Fruit fly (Drosophila melanogaster) whole organism, embryonic: Measurements from ENCODE around the gene CG3339.

Experiments
- Adf1 ChIP-seq: fragments of 200-800 bp; sonication (Bioruptor generic); IDR thresholded peaks from 2 replicates; pipeline ENCODE4 v1.3.6; 2022; ENCODE audit warnings: missing biosample characterization, missing genetic modification characterization
- Blimp-1 ChIP-seq: fragments of 200-800 bp; sonication (Bioruptor generic); optimal IDR thresholded peaks from 3 replicates; lab custom pipeline; 2018; ENCODE audit warnings: missing biosample characterization, missing genetic modification characterization, mild to moderate bottlenecking, moderate library complexity, missing genetic modification reagents
- BtbVII ChIP-seq: fragments of 200-800 bp; sonication (Bioruptor generic); optimal IDR thresholded peaks from 3 replicates; lab custom pipeline; 2017; ENCODE audit warnings: missing biosample characterization, mild to moderate bottlenecking, missing genetic modification characterization
- CG1024 ChIP-seq: fragments of 200-800 bp; sonication (Bioruptor generic); IDR thresholded peaks from 2 replicates; pipeline ENCODE4 v1.3.6; 2022; ENCODE audit warnings: missing biosample characterization, missing genetic modification characterization
- CG10462 ChIP-seq: fragments of 200-800 bp; sonication (Bioruptor generic); optimal IDR thresholded peaks from 2 replicates; lab custom pipeline; 2016; ENCODE audit warnings: missing biosample characterization, missing genetic modification characterization
- CG12071 ChIP-seq: fragments of 200-800 bp; sonication (Bioruptor generic); optimal IDR thresholded peaks from 3 replicates; lab custom pipeline; 2018; ENCODE audit warnings: missing biosample characterization, mild to moderate bottlenecking, missing genetic modification characterization
- CG12769 ChIP-seq: fragments of 200-800 bp; sonication (Bioruptor generic); optimal IDR thresholded peaks from 2 replicates; lab custom pipeline; 2019; ENCODE audit warnings: missing biosample characterization, mild to moderate bottlenecking, missing genetic modification characterization, moderate library complexity
- CG14710 ChIP-seq: fragments of 200-800 bp; sonication (Bioruptor generic); optimal IDR thresholded peaks from 3 replicates; lab custom pipeline; 2019; ENCODE audit warnings: missing biosample characterization, mild to moderate bottlenecking, missing genetic modification characterization, moderate library complexity
- CG14965 ChIP-seq: fragments of 200-800 bp; sonication (Bioruptor generic); optimal IDR thresholded peaks from 2 replicates; lab custom pipeline; 2016; ENCODE audit warnings: missing biosample characterization, missing genetic modification characterization, borderline replicate concordance
- CG16813 ChIP-seq: fragments of 200-800 bp; sonication (Bioruptor generic); IDR thresholded peaks from 3 replicates; pipeline ENCODE4 v1.3.6; 2022; ENCODE audit warnings: missing biosample characterization, missing genetic modification characterization; ENCODE audit not compliant: partially characterized antibody
- CG2129 ChIP-seq: fragments of 200-800 bp; sonication (Bioruptor generic); IDR thresholded peaks from 2 replicates; pipeline ENCODE4 v1.3.6; 2022; ENCODE audit warnings: missing biosample characterization, missing genetic modification characterization; ENCODE audit not compliant: partially characterized antibody
- CG31441 ChIP-seq: fragments of 200-800 bp; sonication (Bioruptor generic); IDR thresholded peaks from 2 replicates; pipeline ENCODE4 v1.3.6; 2022; ENCODE audit warnings: missing biosample characterization, missing genetic modification characterization
- CG3407 ChIP-seq: fragments of 200-800 bp; sonication (Bioruptor generic); optimal IDR thresholded peaks from 2 replicates; lab custom pipeline; 2018; ENCODE audit warnings: missing biosample characterization, mild to moderate bottlenecking, missing genetic modification characterization
- CG34224 ChIP-seq: fragments of 200-800 bp; sonication (Bioruptor generic); IDR thresholded peaks from 3 replicates; pipeline ENCODE4 v1.3.6; 2022; ENCODE audit warnings: missing biosample characterization, missing genetic modification characterization; ENCODE audit not compliant: partially characterized antibody
- CG6683 ChIP-seq: fragments of 200-800 bp; sonication (Bioruptor generic); optimal IDR thresholded peaks from 2 replicates; lab custom pipeline; 2017; ENCODE audit warnings: missing biosample characterization, mild to moderate bottlenecking, missing genetic modification characterization, missing genetic modification reagents
- CG7839 ChIP-seq: fragments of 200-800 bp; sonication (Bioruptor generic); optimal IDR thresholded peaks from 3 replicates; lab custom pipeline; 2018; ENCODE audit warnings: missing biosample characterization, mild to moderate bottlenecking, missing genetic modification characterization, moderate library complexity
- CG8359 ChIP-seq: fragments of 200-800 bp; sonication (Bioruptor generic); optimal IDR thresholded peaks from 2 replicates; lab custom pipeline; 2017; ENCODE audit warnings: missing biosample characterization, mild to moderate bottlenecking, missing genetic modification characterization, borderline replicate concordance
- CG8765 ChIP-seq: fragments of 200-800 bp; sonication (Bioruptor generic); IDR thresholded peaks from 2 replicates; pipeline ENCODE4 v1.3.6; 2022; ENCODE audit warnings: missing biosample characterization, missing genetic modification characterization
- CG9215 ChIP-seq: fragments of 200-800 bp; sonication (Bioruptor generic); IDR thresholded peaks from 2 replicates; pipeline ENCODE4 v1.3.6; 2022; ENCODE audit warnings: missing biosample characterization, missing genetic modification characterization
- CG9727 ChIP-seq: fragments of 200-800 bp; sonication (Bioruptor generic); optimal IDR thresholded peaks from 3 replicates; lab custom pipeline; 2017; ENCODE audit warnings: missing biosample characterization, mild to moderate bottlenecking, missing genetic modification characterization
- CTCF ChIP-seq: fragments of 200-800 bp; sonication (Bioruptor generic); optimal IDR thresholded peaks from 2 replicates; lab custom pipeline; 2017; ENCODE audit warnings: missing biosample characterization, mild to moderate bottlenecking, missing genetic modification characterization, moderate library complexity
- Dbx ChIP-seq: fragments of 200-800 bp; sonication (Bioruptor generic); IDR thresholded peaks from 3 replicates; pipeline ENCODE4 v1.3.6; 2022; ENCODE audit warnings: missing biosample characterization, missing genetic modification characterization
- Dfd ChIP-seq, 2 experiments: fragments of >200 bp; optimal IDR thresholded peaks; 2 replicates each; lab custom pipeline; 2017; ENCODE audit warnings: missing biosample characterization in 2 of 2, missing genetic modification characterization in 2 of 2
- Fer1 ChIP-seq: fragments of 200-800 bp; sonication (Bioruptor generic); optimal IDR thresholded peaks from 2 replicates; lab custom pipeline; 2017; ENCODE audit warnings: missing biosample characterization, mild to moderate bottlenecking, missing genetic modification characterization
- Fer3 ChIP-seq: fragments of 200-800 bp; sonication (Bioruptor generic); optimal IDR thresholded peaks from 2 replicates; lab custom pipeline; 2018; ENCODE audit warnings: missing biosample characterization, mild to moderate bottlenecking, missing genetic modification characterization, moderate library complexity
- Meics ChIP-seq: fragments of 200-800 bp; sonication (Bioruptor generic); optimal IDR thresholded peaks from 2 replicates; lab custom pipeline; 2017; ENCODE audit warnings: missing biosample characterization, mild to moderate bottlenecking, missing genetic modification characterization
- NC2β ChIP-seq: fragments of 200-800 bp; sonication (Bioruptor generic); optimal IDR thresholded peaks from 2 replicates; lab custom pipeline; 2016; ENCODE audit warnings: missing biosample characterization, missing genetic modification characterization
- Pdp1 ChIP-seq, 2 experiments: fragments of 200-800 bp; sonication (Bioruptor generic); optimal IDR thresholded peaks; 3 replicates each; lab custom pipeline; 2016; ENCODE audit warnings: missing biosample characterization in 2 of 2, missing genetic modification characterization in 2 of 2, mild to moderate bottlenecking in 1 of 2, moderate library complexity in 1 of 2
- Rx ChIP-seq: fragments of 200-800 bp; sonication (Bioruptor generic); IDR thresholded peaks from 2 replicates; pipeline ENCODE4 v1.3.6; 2022; ENCODE audit warnings: missing biosample characterization, missing genetic modification characterization
- Stat92E ChIP-seq, 3 experiments: fragments of >200 bp in 2 of 3; fragments of 200-800 bp in 1 of 3; sonication (Bioruptor generic) in 1 of 3; optimal IDR thresholded peaks; 2 replicates each; lab custom pipeline; 2017 to 2019; ENCODE audit warnings: missing biosample characterization in 3 of 3, missing genetic modification characterization in 3 of 3, mild to moderate bottlenecking in 1 of 3, moderate library complexity in 1 of 3
- Tbp ChIP-seq: fragments of >200 bp; optimal IDR thresholded peaks from 2 replicates; lab custom pipeline; 2018; ENCODE audit warnings: missing biosample characterization, missing genetic modification characterization
- az2 ChIP-seq: fragments of 200-800 bp; sonication (Bioruptor generic); optimal IDR thresholded peaks from 3 replicates; lab custom pipeline; 2016; ENCODE audit warnings: missing biosample characterization, missing genetic modification characterization
- cad ChIP-seq: fragments of >200 bp; optimal IDR thresholded peaks from 2 replicates; lab custom pipeline; 2017; ENCODE audit warnings: missing biosample characterization, missing genetic modification characterization
- corto ChIP-seq: fragments of 200-800 bp; sonication (Bioruptor generic); optimal IDR thresholded peaks from 2 replicates; lab custom pipeline; 2016; ENCODE audit warnings: missing biosample characterization, mild to moderate bottlenecking, missing genetic modification characterization, moderate library complexity
- croc ChIP-seq: fragments of 200-800 bp; sonication (Bioruptor generic); conservative IDR thresholded peaks from 3 replicates; pipeline ENCODE4 v1.3.6; 2022; ENCODE audit warnings: missing biosample characterization, missing genetic modification characterization
- emc ChIP-seq: fragments of 200-800 bp; sonication (Bioruptor generic); optimal IDR thresholded peaks from 2 replicates; lab custom pipeline; 2016; ENCODE audit warnings: missing biosample characterization, missing genetic modification characterization
- fd96Cb ChIP-seq: fragments of 200-800 bp; sonication (Bioruptor generic); optimal IDR thresholded peaks from 2 replicates; lab custom pipeline; 2018; ENCODE audit warnings: missing biosample characterization, mild to moderate bottlenecking, missing genetic modification characterization, moderate library complexity
- gsb ChIP-seq: fragments of 200-800 bp; sonication (Bioruptor generic); IDR thresholded peaks from 2 replicates; pipeline ENCODE4 v1.3.6; 2022; ENCODE audit warnings: missing biosample characterization, missing genetic modification characterization
- kni ChIP-seq: fragments of 200-800 bp; sonication (Bioruptor generic); optimal IDR thresholded peaks from 3 replicates; lab custom pipeline; 2017; ENCODE audit warnings: mild to moderate bottlenecking, missing biosample characterization, missing genetic modification reagents, missing genetic modification characterization
- knrl ChIP-seq: fragments of 200-800 bp; sonication (Bioruptor generic); IDR thresholded peaks from 3 replicates; pipeline ENCODE4 v1.3.6; 2022; ENCODE audit warnings: missing biosample characterization, missing genetic modification characterization; ENCODE audit not compliant: partially characterized antibody
- nerfin-2 ChIP-seq: fragments of 200-800 bp; sonication (Bioruptor generic); IDR thresholded peaks from 2 replicates; pipeline ENCODE4 v1.3.6; 2022; ENCODE audit warnings: missing biosample characterization, missing genetic modification characterization; ENCODE audit not compliant: partially characterized antibody
- oc ChIP-seq: fragments of 200-800 bp; sonication (Bioruptor generic); optimal IDR thresholded peaks from 2 replicates; lab custom pipeline; 2018; ENCODE audit warnings: missing biosample characterization, mild to moderate bottlenecking, missing genetic modification characterization, moderate library complexity
- peb ChIP-seq: fragments of 200-800 bp; sonication (Bioruptor generic); IDR thresholded peaks from 2 replicates; pipeline ENCODE4 v1.3.6; 2022; ENCODE audit warnings: missing biosample characterization, missing genetic modification characterization
- repo ChIP-seq: fragments of 200-800 bp; sonication (Bioruptor generic); optimal IDR thresholded peaks from 2 replicates; lab custom pipeline; 2016; ENCODE audit warnings: missing biosample characterization, missing genetic modification characterization
- sens-2 ChIP-seq: fragments of 200-800 bp; sonication (Bioruptor generic); IDR thresholded peaks from 2 replicates; pipeline ENCODE4 v1.3.6; 2022; ENCODE audit warnings: missing biosample characterization, missing genetic modification characterization
- slbo ChIP-seq: fragments of 200-800 bp; sonication (Bioruptor generic); IDR thresholded peaks from 2 replicates; pipeline ENCODE4 v1.3.6; 2022; ENCODE audit warnings: missing biosample characterization, missing genetic modification characterization
- sr ChIP-seq: fragments of 200-800 bp; sonication (Bioruptor generic); IDR thresholded peaks from 3 replicates; pipeline ENCODE4 v1.3.6; 2022; ENCODE audit warnings: missing biosample characterization, missing genetic modification characterization
- ttk ChIP-seq: fragments of 200-800 bp; sonication (Bioruptor generic); IDR thresholded peaks from 2 replicates; pipeline ENCODE4 v2.1.2; 2022; ENCODE audit warnings: missing biosample characterization, missing genetic modification characterization
- usp ChIP-seq: fragments of >200 bp; optimal IDR thresholded peaks from 2 replicates; lab custom pipeline; 2017; ENCODE audit warnings: missing biosample characterization, missing genetic modification characterization

CG3339 gene

DNA sequence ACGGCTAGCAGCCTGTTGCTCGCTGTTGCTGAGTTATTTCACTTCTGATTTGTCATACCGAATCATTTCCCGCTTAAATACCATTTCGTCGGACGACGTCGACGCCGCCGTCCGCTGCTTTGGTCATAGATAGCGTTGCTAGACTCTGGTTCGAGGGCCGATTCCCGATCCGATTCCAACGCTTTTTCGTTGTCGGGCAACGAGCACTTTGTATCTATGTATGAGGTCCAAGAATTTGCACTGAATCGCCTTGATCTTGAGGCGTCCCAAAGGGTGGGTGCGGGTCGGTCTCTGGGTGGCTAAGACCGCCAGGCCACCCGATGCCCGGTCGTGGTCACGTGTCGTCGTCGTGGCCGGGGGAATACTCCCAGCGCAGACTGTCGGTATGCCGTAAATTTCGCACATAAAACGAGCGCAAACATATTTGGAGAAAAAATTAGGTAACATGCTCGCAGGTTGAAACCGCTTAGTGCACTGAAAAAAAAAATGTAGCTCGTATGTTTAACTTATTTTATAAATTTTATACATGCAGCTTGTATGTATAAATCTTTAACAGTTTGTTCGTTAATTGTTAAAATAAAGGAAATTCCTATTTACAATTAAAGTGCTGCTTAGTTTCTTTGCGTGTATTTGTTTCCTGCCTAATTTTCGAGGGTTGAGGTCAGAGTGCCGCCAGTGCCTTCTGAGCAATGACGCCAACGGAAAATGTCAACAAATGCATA is 29.8 kb downstream of the CG3339 start, which contains the start of gene CG3348 (continued):
- TF ChIP-seq Dbx (GFP tag; lab: Robert Waterston, UW) (peak; percentile 89), croc (GFP tag; lab: Robert Waterston, UW) (peak; percentile 39; the same call in 2 of the 3 replicates), CTCF (GFP tag; lab: Kevin White, UChicago) (no peak), CG12769 (peak; percentile 61), slbo (peak; percentile 92), Dfd (GFP tag; optimal IDR thresholded peaks at IDR 0.05; lab: Kevin White, UChicago) (no peak), nerfin-2 (GFP tag; lab: Robert Waterston, UW) (no peak), sens-2 (GFP tag; lab: Robert Waterston, UW) (peak; percentile 15; the same call in 1 of the 2 replicates), Blimp-1 (GFP tag; lab: Kevin White, UChicago) (peak; percentile 66), cad (GFP tag; lab: Kevin White, UChicago) (no peak), sr (GFP tag; lab: Robert Waterston, UW) (no peak), NC2β (peak; percentile 2), CG1024 (GFP tag; lab: Robert Waterston, UW) (peak; percentile 59; the same call in 1 of the 2 replicates), az2 (peak; percentile 47), CG31441 (GFP tag; lab: Robert Waterston, UW) (peak; percentile 59), CG34224 (GFP tag; lab: Robert Waterston, UW) (no peak), Stat92E (GFP tag; optimal IDR thresholded peaks at IDR 0.05; lab: Kevin White, UChicago) (no peak), usp (GFP tag; lab: Kevin White, UChicago) (no peak), CG9727 (peak; percentile 84), emc (GFP tag; lab: Kevin White, UChicago) (peak; percentile 13), Adf1 (GFP tag; lab: Robert Waterston, UW) (peak; percentile 79), CG16813 (GFP tag; lab: Robert Waterston, UW) (no peak), ttk (peak; percentile 63), CG8765 (GFP tag; lab: Robert Waterston, UW) (peak; percentile 48; the same call in 1 of the 2 replicates), CG14710 (tag; lab: Kevin White, UChicago) (peak; percentile 44), peb (GFP tag; lab: Robert Waterston, UW) (no peak), CG14965 (GFP tag; lab: Kevin White, UChicago) (peak; percentile 16), gsb (GFP tag; lab: Robert Waterston, UW) (no peak), Fer3 (tag; lab: Kevin White, UChicago) (peak; percentile 89), CG8359 (GFP tag; lab: Kevin White, UChicago) (no peak), repo (no peak), CG7839 (peak; percentile 80), Rx (GFP tag; lab: Robert Waterston, UW) (peak; percentile 24; the same call in 1 of the 2 replicates), Tbp (no peak), Meics (GFP tag; lab: Kevin White, UChicago) (peak; percentile 86), oc (tag; lab: Kevin White, UChicago) (no peak), CG10462 (no peak), Pdp1 (GFP tag; optimal IDR thresholded peaks at IDR 0.05; lab: Kevin White, UChicago) (peak; percentile 64 to 73), CG2129 (GFP tag; lab: Robert Waterston, UW) (no peak), CG12071 (GFP tag; lab: Kevin White, UChicago) (peak; percentile 62), BtbVII (peak; percentile 67), CG9215 (GFP tag; lab: Robert Waterston, UW) (peak; percentile 77), CG6683 (GFP tag; lab: Kevin White, UChicago) (no peak), kni (no peak), knrl (no peak), CG3407 (GFP tag; lab: Kevin White, UChicago) (no peak), corto (no peak), fd96Cb (tag; lab: Kevin White, UChicago) (peak; percentile 41), Fer1 (GFP tag; lab: Kevin White, UChicago) (peak; percentile 84)
